Fruit fly (Drosophila melanogaster): ENCODE measurements around the gene Peritrophin-15b.
A peak's percentile ranks its signal among the peaks of the same experiment; 100 is the strongest.

Gene Peritrophin-15b

DNA sequence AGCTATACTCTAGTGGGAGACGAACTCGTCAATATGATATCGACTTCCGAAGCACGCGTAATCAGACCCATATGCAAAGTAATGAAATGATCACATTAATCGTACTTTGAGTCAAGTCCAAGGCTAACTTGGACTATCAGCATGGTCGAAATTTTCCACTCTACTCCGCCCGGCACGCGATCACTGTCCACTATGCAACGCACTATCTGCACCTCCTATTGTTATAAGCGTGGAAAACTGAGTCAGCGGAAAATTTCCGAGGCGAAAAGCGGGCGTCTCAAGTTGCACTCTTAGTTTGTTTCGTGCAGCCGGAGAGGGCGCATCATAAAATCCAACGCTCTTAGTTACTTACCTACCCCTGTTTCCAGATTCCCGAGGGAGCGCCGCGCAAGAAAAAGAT, 8.9 kb downstream of the Peritrophin-15b start:
- no peak for TF ChIP-seq Hr38 (GFP tag; optimal IDR thresholded peaks at IDR 0.05)
- no peak for TF ChIP-seq CG8319 (GFP tag; optimal IDR thresholded peaks at IDR 0.05)
- TF ChIP-seq vri (GFP tag; optimal IDR thresholded peaks at IDR 0.05), result no peak
- TF ChIP-seq fd59A (GFP tag; optimal IDR thresholded peaks at IDR 0.05), result no peak
- TF ChIP-seq CG8632 (GFP tag; optimal IDR thresholded peaks at IDR 0.05), result no peak
- no peak for TF ChIP-seq Hr39 (GFP tag; optimal IDR thresholded peaks at IDR 0.05)
- no peak for TF ChIP-seq dac (GFP tag; optimal IDR thresholded peaks at IDR 0.05)
- TF ChIP-seq CG11294 (GFP tag; IDR thresholded peaks at IDR 0.05), result no peak
- TF ChIP-seq Eip75B (GFP tag; optimal IDR thresholded peaks at IDR 0.05), result no peak
- no peak for TF ChIP-seq Gug (GFP tag; IDR thresholded peaks at IDR 0.05)
- TF ChIP-seq CG11762 (GFP tag; optimal IDR thresholded peaks at IDR 0.05; ENCODE audit: insufficient read depth), result no peak

DNA sequence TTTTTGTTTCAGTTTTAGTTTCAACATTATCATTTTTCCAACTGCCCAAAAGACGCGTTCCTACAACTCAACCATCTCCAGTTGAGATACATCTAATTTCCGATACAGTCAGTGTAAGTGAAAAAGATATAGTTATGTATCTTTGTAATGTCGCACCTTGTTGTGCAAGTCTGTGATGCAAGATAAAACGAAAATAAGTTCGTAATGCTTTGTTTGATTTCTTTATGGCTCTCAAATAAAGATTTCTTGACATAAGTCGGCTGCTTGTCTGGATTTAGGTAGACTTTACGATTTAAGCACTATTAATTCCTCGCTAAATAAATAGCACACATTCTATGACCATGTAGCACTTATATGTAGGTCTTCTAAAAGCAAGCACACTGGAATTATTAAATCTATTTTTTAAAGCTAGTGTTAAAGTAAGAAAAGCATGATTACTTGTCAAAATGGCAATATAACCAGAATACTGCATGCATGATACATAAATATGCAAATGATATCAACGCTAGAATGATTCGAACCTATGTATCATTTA, 9.7 kb downstream of the Peritrophin-15b start:
- TF ChIP-seq pdm3 (GFP tag; optimal IDR thresholded peaks at IDR 0.05) (no peak), CG15336 (GFP tag; IDR thresholded peaks at IDR 0.05) (no peak), CG8119 (GFP tag; IDR thresholded peaks at IDR 0.05) (no peak), cyc (GFP tag; optimal IDR thresholded peaks at IDR 0.05) (no peak), spab (GFP tag; optimal IDR thresholded peaks at IDR 0.05) (no peak), CG6792 (GFP tag; optimal IDR thresholded peaks at IDR 0.05) (no peak), CG32006 (GFP tag; optimal IDR thresholded peaks at IDR 0.05) (no peak), CG11762 (GFP tag; optimal IDR thresholded peaks at IDR 0.05; ENCODE audit: insufficient read depth) (no peak), Gug (GFP tag; IDR thresholded peaks at IDR 0.05) (no peak), Eip93F (GFP tag; optimal IDR thresholded peaks at IDR 0.05) (no peak), CG3032 (tag; optimal IDR thresholded peaks at IDR 0.05) (no peak), Met (GFP tag; optimal IDR thresholded peaks at IDR 0.05) (no peak), OdsH (GFP tag; optimal IDR thresholded peaks at IDR 0.05) (no peak), acj6 (GFP tag; optimal IDR thresholded peaks at IDR 0.05) (no peak), CG7368 (GFP tag; optimal IDR thresholded peaks at IDR 0.05) (no peak), dac (GFP tag; optimal IDR thresholded peaks at IDR 0.05) (no peak), Ets21C (GFP tag; optimal IDR thresholded peaks at IDR 0.05) (no peak), svp (GFP tag) (no peak)

DNA sequence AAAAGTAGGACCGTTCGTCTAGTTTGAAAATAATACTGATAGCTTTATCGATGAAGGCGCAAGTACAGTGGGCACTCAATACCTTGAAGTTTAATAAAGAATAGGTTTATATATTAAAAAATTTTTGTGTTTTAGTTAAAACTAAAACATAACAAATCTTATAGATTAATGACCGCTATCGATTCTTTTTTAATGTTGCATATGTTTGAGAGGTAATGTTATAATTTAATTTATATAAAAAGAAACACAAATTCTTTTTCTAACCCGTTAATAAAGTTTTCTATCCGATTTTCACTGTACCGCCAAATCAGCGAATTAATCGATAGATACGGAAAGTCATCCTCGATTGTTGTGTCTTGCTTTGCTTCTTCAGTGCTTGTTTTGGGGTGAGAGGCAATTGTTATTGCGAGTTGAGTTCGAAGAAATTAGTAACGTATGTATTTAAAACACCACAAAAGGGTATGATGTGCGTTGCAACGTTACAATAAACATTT, 10.6 kb downstream of the Peritrophin-15b start, which contains the start of the genes Dad1 and CG13384:
Dad1 (minus strand) TSS at position 30 of the 494 bp plus-strand sequence.
CG13384 (plus strand) TSS at position 348 of the 494 bp plus-strand sequence.
- TF ChIP-seq Eip75B (GFP tag; optimal IDR thresholded peaks at IDR 0.05), result peak; percentile 89
- TF ChIP-seq ss (GFP tag; optimal IDR thresholded peaks at IDR 0.05), result peak; percentile 87 to 90
- TF ChIP-seq fkh (GFP tag; optimal IDR thresholded peaks at IDR 0.05), result peak; percentile 68
- TF ChIP-seq CG7368 (GFP tag; optimal IDR thresholded peaks at IDR 0.05), result peak; percentile 81
- TF ChIP-seq CG8319 (GFP tag; optimal IDR thresholded peaks at IDR 0.05), result peak; percentile 84
- TF ChIP-seq fd85E (GFP tag; optimal IDR thresholded peaks at IDR 0.05), result peak; percentile 45
- TF ChIP-seq CG8119 (GFP tag; IDR thresholded peaks at IDR 0.05), result peak; percentile 94
- TF ChIP-seq eg (GFP tag; IDR thresholded peaks at IDR 0.05), result peak; percentile 94
- peak; percentile 90 for TF ChIP-seq pdm3 (GFP tag; optimal IDR thresholded peaks at IDR 0.05)
- peak; percentile 87 for TF ChIP-seq net (GFP tag; optimal IDR thresholded peaks at IDR 0.05)
- no peak for TF ChIP-seq Hr38 (GFP tag; optimal IDR thresholded peaks at IDR 0.05)
- peak; percentile 79 for TF ChIP-seq Ets21C (GFP tag; optimal IDR thresholded peaks at IDR 0.05)
- TF ChIP-seq CG16779 (tag; optimal IDR thresholded peaks at IDR 0.05), result peak; percentile 61
- TF ChIP-seq achi (GFP tag; optimal IDR thresholded peaks at IDR 0.05), result peak; percentile 93
- peak; percentile 91 for TF ChIP-seq CG10669 (GFP tag; optimal IDR thresholded peaks at IDR 0.05)
- peak; percentile 78 for TF ChIP-seq CG6854 (GFP tag; optimal IDR thresholded peaks at IDR 0.05)
- peak; percentile 83 for TF ChIP-seq Hr39 (GFP tag; optimal IDR thresholded peaks at IDR 0.05)
- TF ChIP-seq salr (GFP tag; optimal IDR thresholded peaks at IDR 0.05), result peak in 1 of 2 experiments; percentile 67
- peak; percentile 93 for TF ChIP-seq CG34406 (GFP tag; optimal IDR thresholded peaks at IDR 0.05)
- peak; percentile 78 for TF ChIP-seq CG9139 (GFP tag; optimal IDR thresholded peaks at IDR 0.05)
- peak; percentile 86 for TF ChIP-seq CG4318 (GFP tag; optimal IDR thresholded peaks at IDR 0.05)
- peak; percentile 91 for TF ChIP-seq CG10631 (GFP tag; optimal IDR thresholded peaks at IDR 0.05)
- TF ChIP-seq fd59A (GFP tag; optimal IDR thresholded peaks at IDR 0.05), result peak; percentile 78
- peak; percentile 94 for TF ChIP-seq acj6 (GFP tag; optimal IDR thresholded peaks at IDR 0.05)
- peak; percentile 93 for TF ChIP-seq CG32006 (GFP tag; optimal IDR thresholded peaks at IDR 0.05)
- peak; percentile 95 for TF ChIP-seq OdsH (GFP tag; optimal IDR thresholded peaks at IDR 0.05)
- TF ChIP-seq Smox (GFP tag; optimal IDR thresholded peaks at IDR 0.05), result peak; percentile 92
- peak; percentile 89 for TF ChIP-seq Sox15 (GFP tag; optimal IDR thresholded peaks at IDR 0.05)
- TF ChIP-seq CG11902 (GFP tag; optimal IDR thresholded peaks at IDR 0.05), result peak; percentile 86
- peak; percentile 83 for TF ChIP-seq CG6276 (GFP tag; optimal IDR thresholded peaks at IDR 0.05)
- peak; percentile 80 for TF ChIP-seq Ets96B (tag; optimal IDR thresholded peaks at IDR 0.05)
- TF ChIP-seq Sox14 (GFP tag; optimal IDR thresholded peaks at IDR 0.05), result peak; percentile 91

Measured in whole organism, prepupa.